Worm (Caenorhabditis elegans) whole organism, dauer: Measurements from ENCODE around the gene ntl-4.
"Not testable (repeated sequence)": the region's sequence is repeated elsewhere in the genome, so short reads cannot be mapped to it uniquely, and the experiment has no call there.

Experiments
- unc-62 ChIP-seq: sonication (generic microtip); optimal IDR thresholded peaks from 2 replicates; lab custom pipeline; 2017; ENCODE audit warnings: missing biosample characterization, missing genetic modification reagents, missing genetic modification characterization

ntl-4 gene

ce11 chrIV:7916907-7917306 is 6.5 kb downstream of the ntl-4 start:
- TF ChIP-seq unc-62 (GFP tag; lab: Kevin White, UChicago) = no peak

- no peak for TF ChIP-seq unc-62 (GFP tag; lab: Kevin White, UChicago)
Observed at ce11 chrIV:7917881-7918280, 7.5 kb downstream of the ntl-4 start.

- no peak for TF ChIP-seq unc-62 (GFP tag; lab: Kevin White, UChicago)
Observed at ce11 chrIV:7920126-7920525, 9.8 kb downstream of the ntl-4 start, which contains the start of gene C49H3.16. Gene C49H3.16 (plus strand): TSS chrIV:7920426.

ce11 chrIV:7923982-7924480 is 13.7 kb downstream of the ntl-4 start, which contains the start of the genes xpo-3 and C49H3.3:
Gene xpo-3 (minus strand): TSS chrIV:7924032.
Gene C49H3.3 (plus strand): TSS chrIV:7924350.
- no peak for TF ChIP-seq unc-62 (GFP tag; lab: Kevin White, UChicago)

ce11 chrIV:7924975-7925828 is 14.8 kb downstream of the ntl-4 start:
- no peak for TF ChIP-seq unc-62 (GFP tag; lab: Kevin White, UChicago)

- no peak for TF ChIP-seq unc-62 (GFP tag; lab: Kevin White, UChicago)
Observed at ce11 chrIV:7926102-7926840, 15.9 kb downstream of the ntl-4 start, which contains the start of gene rps-2. Gene rps-2 (minus strand): TSS chrIV:7926391.

- TF ChIP-seq unc-62 (GFP tag; lab: Kevin White, UChicago) = no peak
Observed at ce11 chrIV:7927218-7927617, 16.8 kb downstream of the ntl-4 start, which contains the start of gene C49H3.12. Gene C49H3.12 (minus strand): TSS chrIV:7927318.

- TF ChIP-seq unc-62 (GFP tag; lab: Kevin White, UChicago) = no peak
Observed at ce11 chrIV:7927852-7928251, 17.5 kb downstream of the ntl-4 start, which contains the start of gene gcy-8. Gene gcy-8 (plus strand): TSS chrIV:7928152.

ce11 chrIV:7931873-7932272 is 21.5 kb downstream of the ntl-4 start:
- TF ChIP-seq unc-62 (GFP tag; lab: Kevin White, UChicago) = no peak

- no peak for TF ChIP-seq unc-62 (GFP tag; lab: Kevin White, UChicago)
Observed at ce11 chrIV:7933733-7934132, 23.4 kb downstream of the ntl-4 start, which contains the start of gene bbs-2. Gene bbs-2 (plus strand): TSS chrIV:7934033.

ce11 chrIV:7938834-7939233 is 28.5 kb downstream of the ntl-4 start, which contains the start of gene F20D12.7:
Gene F20D12.7 (minus strand): TSS chrIV:7938934.
- no peak for TF ChIP-seq unc-62 (GFP tag; lab: Kevin White, UChicago)

- no peak for TF ChIP-seq unc-62 (GFP tag; lab: Kevin White, UChicago)
Observed at ce11 chrIV:7940919-7941318, 30.5 kb downstream of the ntl-4 start, which contains the start of gene exc-9. Gene exc-9 (minus strand): TSS chrIV:7941019.

- TF ChIP-seq unc-62 (GFP tag; lab: Kevin White, UChicago) = no peak
Observed at ce11 chrIV:7943272-7943671, 32.9 kb downstream of the ntl-4 start.

- no peak for TF ChIP-seq unc-62 (GFP tag; lab: Kevin White, UChicago)
Observed at ce11 chrIV:7946457-7946856, 36.1 kb downstream of the ntl-4 start, which contains the start of gene czw-1. Gene czw-1 (minus strand): TSS chrIV:7946825.

ce11 chrIV:7946899-7947499 is 36.6 kb downstream of the ntl-4 start, which contains the start of gene F20D12.12:
Gene F20D12.12 (plus strand): TSS chrIV:7947440.
- TF ChIP-seq unc-62 (GFP tag; lab: Kevin White, UChicago) = not testable (repeated sequence)
